Worm (Caenorhabditis elegans): ENCODE measurements around the gene C34C12.7.

Gene C34C12.7

ce11 chrIII:3467013-3467412 lies 21.1 kb downstream of the C34C12.7 start:
- no peak for TF ChIP-seq ztf-11 (tag; optimal IDR thresholded peaks at IDR 0.05)
- TF ChIP-seq nhr-42 (GFP tag; IDR thresholded peaks at IDR 0.05), result no peak
- no peak for TF ChIP-seq mdl-1 (tag; optimal IDR thresholded peaks at IDR 0.05)
- TF ChIP-seq lin-15B (tag; optimal IDR thresholded peaks at IDR 0.05), result no peak
- TF ChIP-seq ceh-62 (tag; optimal IDR thresholded peaks at IDR 0.05), result no peak
- TF ChIP-seq gei-8 (GFP tag; optimal IDR thresholded peaks at IDR 0.05), result no peak
- TF ChIP-seq ctbp-1 (GFP tag; IDR thresholded peaks at IDR 0.05), result no peak
- no peak for TF ChIP-seq daf-16 (GFP tag; optimal IDR thresholded peaks at IDR 0.05)
- no peak for TF ChIP-seq daf-16 (tag; optimal IDR thresholded peaks at IDR 0.05)
- TF ChIP-seq pqm-1 (tag; optimal IDR thresholded peaks at IDR 0.05), result no peak
- TF ChIP-seq tra-1 (GFP tag; IDR thresholded peaks at IDR 0.05), result no peak

DNA sequence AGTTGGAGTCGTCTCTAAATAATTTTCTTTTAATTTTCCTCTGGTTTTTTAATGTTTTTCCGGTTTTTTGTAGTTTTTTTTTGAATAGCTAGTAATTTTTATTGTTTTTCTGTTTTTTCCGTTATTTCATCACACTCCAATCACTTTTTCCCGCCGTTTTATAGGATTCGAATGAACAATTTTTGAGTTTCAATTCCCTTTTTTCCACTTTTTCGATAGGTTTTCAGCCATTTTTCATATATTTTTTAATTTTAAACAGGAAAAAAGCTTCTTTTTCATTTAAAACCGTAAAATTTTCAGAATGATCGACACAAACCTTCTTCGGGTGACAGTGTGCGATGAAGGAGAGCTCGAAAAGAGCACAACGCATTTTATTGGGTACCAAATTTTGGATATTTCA lies 26.7 kb downstream of the C34C12.7 start, which contains the start of gene pph-6:
pph-6 (plus strand) TSS at position 301 of the 400 bp plus-strand sequence.
- no peak for TF ChIP-seq ceh-62 (tag; optimal IDR thresholded peaks at IDR 0.05)
- no peak for TF ChIP-seq lir-3 (tag; optimal IDR thresholded peaks at IDR 0.05)
- TF ChIP-seq hmg-1.1 (GFP tag; IDR thresholded peaks at IDR 0.05), result no peak
- TF ChIP-seq nhr-48 (tag; optimal IDR thresholded peaks at IDR 0.05), result no peak
- TF ChIP-seq ztf-11 (tag; optimal IDR thresholded peaks at IDR 0.05), result no peak
- TF ChIP-seq mxl-2 (GFP tag; conservative IDR thresholded peaks at IDR 0.05), result no peak
- no peak for TF ChIP-seq saeg-2 (GFP tag; IDR thresholded peaks at IDR 0.05)
- no peak for TF ChIP-seq aha-1 (tag)
- TF ChIP-seq daf-8 (GFP tag; IDR thresholded peaks at IDR 0.05), result no peak
- no peak for TF ChIP-seq dve-1 (tag; optimal IDR thresholded peaks at IDR 0.05; ENCODE audit: insufficient read depth)
- no peak for TF ChIP-seq rbr-2 (tag; optimal IDR thresholded peaks at IDR 0.05)

ce11 chrIII:3460061-3460460 lies 28.1 kb downstream of the C34C12.7 start, which contains the start of gene C34C12.8:
Gene C34C12.8, plus strand, starts transcription at chrIII:3460406.
- no peak for TF ChIP-seq R02D3.7 (tag; optimal IDR thresholded peaks at IDR 0.05)
- peak; percentile 87 for TF ChIP-seq ama-1 (optimal IDR thresholded peaks at IDR 0.05)
- TF ChIP-seq unc-62 (GFP tag; optimal IDR thresholded peaks at IDR 0.05 in 1 of 2), result peak in 1 of 2 experiments; percentile 98
- TF ChIP-seq unc-62 (tag; optimal IDR thresholded peaks at IDR 0.05), result no peak
- TF ChIP-seq nhr-102 (tag; optimal IDR thresholded peaks at IDR 0.05), result peak; percentile 96
- TF ChIP-seq D1046.2 (GFP tag; IDR thresholded peaks at IDR 0.05), result peak; percentile 82; the same call in 1 of the 2 replicates
- peak; percentile 95 for TF ChIP-seq dmd-9 (GFP tag; IDR thresholded peaks at IDR 0.05)
- TF ChIP-seq saeg-2 (GFP tag; IDR thresholded peaks at IDR 0.05), result peak; percentile 88
- TF ChIP-seq zfp-2 (tag; optimal IDR thresholded peaks at IDR 0.05), result peak; percentile 55
- TF ChIP-seq dmd-8 (GFP tag; IDR thresholded peaks at IDR 0.05), result peak; percentile 35; the same call in 1 of the 2 replicates
- peak; percentile 84 for TF ChIP-seq egl-43 (GFP tag; IDR thresholded peaks at IDR 0.05)
- peak; percentile 91 for TF ChIP-seq lin-29 (GFP tag; IDR thresholded peaks at IDR 0.05)
- TF ChIP-seq arid-1 (GFP tag; conservative IDR thresholded peaks at IDR 0.05), result peak; percentile 88
- peak; percentile 86 for TF ChIP-seq jun-1 (tag; optimal IDR thresholded peaks at IDR 0.05)
- peak; percentile 82 for TF ChIP-seq Y48G9A.11 (GFP tag; IDR thresholded peaks at IDR 0.05)
- TF ChIP-seq F26F4.8 (GFP tag; conservative IDR thresholded peaks at IDR 0.05), result no peak
- TF ChIP-seq snpc-4 (tag; optimal IDR thresholded peaks at IDR 0.05), result no peak
- peak; percentile 93 for TF ChIP-seq duxl-1 (tag; optimal IDR thresholded peaks at IDR 0.05; ENCODE audit: poor library complexity)
- peak; percentile 83 for TF ChIP-seq T20F7.1 (GFP tag; optimal IDR thresholded peaks at IDR 0.05)
- no peak for TF ChIP-seq ceh-62 (tag; optimal IDR thresholded peaks at IDR 0.05)
- peak; percentile 55 for TF ChIP-seq gei-8 (GFP tag; optimal IDR thresholded peaks at IDR 0.05)
- TF ChIP-seq lir-3 (tag; optimal IDR thresholded peaks at IDR 0.05), result peak; percentile 65
- no peak for TF ChIP-seq nhr-111 (GFP tag; optimal IDR thresholded peaks at IDR 0.05)
- no peak for TF ChIP-seq skn-1 (tag; optimal IDR thresholded peaks at IDR 0.05)
- TF ChIP-seq mep-1 (tag; optimal IDR thresholded peaks at IDR 0.05), result peak; percentile 94
- no peak for TF ChIP-seq cey-2 (tag; optimal IDR thresholded peaks at IDR 0.05; ENCODE audit: borderline replicate concordance, insufficient read depth)
- peak; percentile 97 for TF ChIP-seq aha-1 (tag)
- no peak for TF ChIP-seq nhr-237 (tag; optimal IDR thresholded peaks at IDR 0.05)
- peak; percentile 93 for TF ChIP-seq zfp-3 (GFP tag; conservative IDR thresholded peaks at IDR 0.05)
- peak; percentile 94 for TF ChIP-seq nhr-6 (tag; optimal IDR thresholded peaks at IDR 0.05)
- TF ChIP-seq F10B5.3 (tag; optimal IDR thresholded peaks at IDR 0.05), result peak; percentile 86
- TF ChIP-seq unc-130 (GFP tag; optimal IDR thresholded peaks at IDR 0.05), result peak; percentile 29
- TF ChIP-seq F37D6.2 (tag; optimal IDR thresholded peaks at IDR 0.05), result peak; percentile 92
- TF ChIP-seq dmd-6 (GFP tag; IDR thresholded peaks at IDR 0.05), result peak; percentile 91
